Worm (Caenorhabditis elegans) whole organism, L4/young adult: Measurements from ENCODE around the gene gei-13.

Experiments
- W03F9.2 ChIP-seq: fragments of 150-350 bp; optimal IDR thresholded peaks from 2 replicates; lab custom pipeline; 2014; ENCODE audit warnings: missing biosample characterization, missing genetic modification characterization
- dao-5 ChIP-seq: sonication (generic microtip); optimal IDR thresholded peaks from 2 replicates; lab custom pipeline; 2016; ENCODE audit warnings: missing genotype, missing genetic modification characterization, moderate library complexity, missing compliant biosample characterization
- him-1 ChIP-seq: sonication (generic microtip); optimal IDR thresholded peaks from 2 replicates; lab custom pipeline; 2016; ENCODE audit warnings: missing genotype, missing genetic modification reagents, missing genetic modification characterization, missing compliant biosample characterization

DNA sequence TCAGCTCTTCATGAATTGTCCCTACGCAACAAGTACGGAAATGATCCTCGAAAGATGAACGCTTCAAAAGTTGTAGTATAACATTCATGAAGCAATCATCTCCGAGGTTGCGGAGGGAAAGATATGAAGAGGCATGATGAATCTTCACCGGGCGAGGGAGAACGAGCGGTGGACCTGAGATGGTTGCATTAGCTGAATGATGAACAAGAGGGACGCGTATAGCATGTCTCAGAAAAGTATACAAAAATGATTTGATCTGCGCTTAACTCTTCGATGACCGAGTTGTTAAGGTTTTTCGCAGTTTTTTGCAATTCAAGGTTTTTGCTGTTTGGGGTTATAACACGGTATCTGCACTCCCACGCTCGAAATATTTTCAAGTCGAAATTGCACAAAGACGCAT is 49.0 kb upstream of the gei-13 start, which contains the start of gene C07A9.10:
- TF ChIP-seq him-1 (no peak), W03F9.2 (tag; lab: Kevin White, UChicago) (no peak), dao-5 (no peak)
